Worm (Caenorhabditis elegans): Measurements from ENCODE around the gene neg-1.

DNA sequence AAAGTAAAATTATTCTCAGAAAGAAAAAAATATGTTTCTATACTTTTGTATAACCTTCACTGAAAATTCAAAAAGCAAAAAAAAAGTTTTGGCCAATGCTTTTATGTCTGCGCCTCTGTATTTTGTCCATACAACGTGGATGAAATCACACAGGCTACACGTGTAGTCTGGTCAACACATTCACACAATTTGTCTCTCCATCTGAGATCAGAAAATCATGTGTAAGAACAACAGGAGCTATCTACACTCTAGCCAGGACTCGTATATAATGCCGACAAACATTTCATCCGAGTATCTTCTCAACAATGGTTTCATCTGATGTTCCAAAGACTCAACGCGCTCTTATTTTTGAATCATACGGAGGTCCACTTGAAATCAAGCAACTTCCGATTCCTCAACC, 47.8 kb downstream of the neg-1 start, which contains the start of gene D2063.1:
- no peak for TF ChIP-seq nhr-80 (tag; optimal IDR thresholded peaks at IDR 0.05)
- TF ChIP-seq efl-1 (GFP tag; optimal IDR thresholded peaks at IDR 0.05), result no peak
- TF ChIP-seq rcor-1 (GFP tag; IDR thresholded peaks at IDR 0.05), result no peak
- no peak for TF ChIP-seq snpc-3.4 (tag; optimal IDR thresholded peaks at IDR 0.05)
- TF ChIP-seq C17E4.6 (GFP tag; IDR thresholded peaks at IDR 0.05), result no peak

All from whole organism, young adult.